Fruit fly (Drosophila melanogaster) whole organism, larva: ENCODE measurements around the gene HIPP1.

Experiments
- noc ChIP-seq: fragments of 200-800 bp; sonication (Bioruptor generic); optimal IDR thresholded peaks from 3 replicates; lab custom pipeline; 2019; ENCODE audit warnings: missing biosample characterization, mild to moderate bottlenecking, missing genetic modification characterization, moderate library complexity

Gene HIPP1

dm6 chr3L:20837831-20838301, 28.4 kb downstream of the HIPP1 start:
- TF ChIP-seq noc (tag; lab: Kevin White, UChicago), result peak; percentile 2

dm6 chr3L:20841465-20842109, 32.1 kb downstream of the HIPP1 start, which contains the start of the genes CSN3 and CG11456:
Gene CSN3, minus strand, starts transcription at chr3L:20841576.
Gene CG11456, plus strand, starts transcription at chr3L:20841987.
- TF ChIP-seq noc (tag; lab: Kevin White, UChicago), result no peak

- no peak for TF ChIP-seq noc (tag; lab: Kevin White, UChicago)
These were observed 39.1 kb downstream of the HIPP1 start for dm6 chr3L:20848572-20848971.

- no peak for TF ChIP-seq noc (tag; lab: Kevin White, UChicago)
These were observed 48.1 kb downstream of the HIPP1 start for dm6 chr3L:20857609-20858008.
